Fruit fly (Drosophila melanogaster) whole organism: ENCODE measurements around the gene scny.

Experiments
- CG8478 ChIP-seq: fragments of >200 bp; optimal IDR thresholded peaks from 2 replicates; lab custom pipeline; 2018; ENCODE audit warnings: inconsistent platforms
- Dll ChIP-seq: fragments of >200 bp; optimal IDR thresholded peaks from 2 replicates; lab custom pipeline; 2017
- EcR ChIP-seq, 2 experiments: fragments of >200 bp; optimal IDR thresholded peaks; 2 replicates each; lab custom pipeline; 2017; ENCODE audit warnings: missing biosample characterization in 2 of 2, missing genetic modification characterization in 2 of 2, missing genetic modification reagents in 2 of 2
- pan ChIP-seq: fragments of >200 bp; optimal IDR thresholded peaks from 2 replicates; lab custom pipeline; 2017
- psq ChIP-seq: fragments of >200 bp; optimal IDR thresholded peaks from 2 replicates; lab custom pipeline; 2017
- usp ChIP-seq: fragments of >200 bp; optimal IDR thresholded peaks from 2 replicates; lab custom pipeline; 2017; ENCODE audit warnings: missing biosample characterization, missing genetic modification characterization, mixed read lengths

Gene scny

DNA sequence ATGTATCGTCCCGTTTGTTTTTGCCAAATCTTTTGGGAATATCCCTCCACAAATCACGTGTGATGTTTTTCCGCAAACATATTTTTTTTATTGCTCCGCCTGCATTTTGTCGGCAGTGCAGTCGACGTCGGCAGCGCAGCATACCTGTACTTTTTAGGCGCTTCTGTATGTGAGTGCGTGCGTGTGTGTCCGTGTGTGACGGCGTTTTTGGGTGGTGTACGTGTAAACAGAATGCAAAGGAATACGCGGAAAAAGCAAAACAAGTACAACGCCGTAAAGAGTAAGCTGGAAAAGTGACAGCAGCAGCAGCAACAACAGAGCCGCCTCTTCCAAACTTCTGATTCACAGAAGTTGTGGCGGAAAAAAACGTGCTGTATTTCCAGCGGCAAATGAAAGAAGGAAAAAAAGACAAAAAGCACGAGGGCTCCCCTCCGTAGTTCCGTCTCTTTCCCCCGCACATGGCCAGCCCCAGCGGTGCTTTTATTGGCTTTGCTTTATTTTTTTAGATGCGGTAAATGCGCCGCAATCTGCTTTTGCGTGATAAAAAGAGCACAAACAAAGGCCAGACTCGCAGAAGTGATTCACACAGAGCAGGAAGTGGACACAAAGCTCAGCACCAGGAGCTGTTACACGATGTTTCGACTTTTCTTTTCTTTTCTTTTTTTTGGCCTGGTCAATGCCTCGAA, 1.5 kb downstream of the scny start:
- TF ChIP-seq EcR (GFP tag; optimal IDR thresholded peaks at IDR 0.05; lab: Kevin White, UChicago) (no peak), psq (lab: Kevin White, UChicago) (peak; percentile 25)

DNA sequence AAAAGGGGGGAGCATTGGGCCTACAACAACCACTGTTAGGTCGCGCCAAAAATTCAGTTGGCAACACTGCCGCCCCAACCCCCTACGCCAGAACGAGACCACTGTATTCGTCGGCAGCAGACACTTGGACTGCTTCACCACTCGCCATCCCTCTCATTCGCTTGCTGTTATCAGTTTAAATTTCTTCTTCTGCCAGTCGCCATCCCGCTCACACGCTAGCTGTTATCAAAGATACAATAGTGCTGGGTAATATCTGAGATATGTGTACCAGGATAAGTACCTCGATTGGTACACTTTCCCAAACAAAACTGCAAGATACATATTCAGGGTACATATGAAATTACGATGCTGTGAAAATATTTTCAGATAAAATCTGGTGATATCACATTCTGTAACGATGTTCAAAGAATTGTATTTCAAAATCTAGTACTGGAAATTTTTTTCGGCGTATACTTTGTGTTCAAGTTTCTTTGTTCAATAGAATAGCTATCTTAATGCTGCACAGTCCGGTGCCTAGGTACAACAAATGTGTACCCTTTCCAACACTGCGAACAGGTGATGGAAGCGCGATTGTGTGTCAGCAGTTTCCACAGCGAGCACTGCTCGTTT, 2.1 kb downstream of the scny start:
- TF ChIP-seq CG8478 (lab: Kevin White, UChicago): peak; percentile 97
- no peak for TF ChIP-seq usp (GFP tag; lab: Kevin White, UChicago)

DNA sequence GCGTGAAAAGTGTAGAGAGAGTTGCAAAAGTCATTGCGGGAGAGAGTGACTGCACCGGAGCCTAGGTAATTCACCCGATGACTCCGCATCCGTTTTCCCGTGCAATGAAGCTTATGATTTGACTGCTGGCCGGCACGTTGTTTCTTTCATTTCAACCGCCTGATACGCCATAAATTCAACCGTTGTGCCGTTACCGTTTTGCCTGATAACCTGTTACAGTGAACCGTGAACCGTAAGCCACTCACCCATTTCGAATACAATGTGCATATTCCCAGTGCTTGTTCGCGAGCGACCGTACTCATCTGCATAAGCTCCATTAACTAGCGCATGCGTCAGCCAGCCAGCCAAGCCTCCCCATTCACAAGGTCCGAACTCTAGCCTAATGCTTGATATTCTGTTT, 6.0 kb downstream of the scny start:
- no peak for TF ChIP-seq psq (lab: Kevin White, UChicago)
- TF ChIP-seq Dll (lab: Kevin White, UChicago): no peak
- no peak for TF ChIP-seq EcR (GFP tag; optimal IDR thresholded peaks at IDR 0.05; lab: Kevin White, UChicago)
- no peak for TF ChIP-seq CG8478 (lab: Kevin White, UChicago)
- no peak for TF ChIP-seq usp (GFP tag; lab: Kevin White, UChicago)
- TF ChIP-seq pan (lab: Kevin White, UChicago): no peak

DNA sequence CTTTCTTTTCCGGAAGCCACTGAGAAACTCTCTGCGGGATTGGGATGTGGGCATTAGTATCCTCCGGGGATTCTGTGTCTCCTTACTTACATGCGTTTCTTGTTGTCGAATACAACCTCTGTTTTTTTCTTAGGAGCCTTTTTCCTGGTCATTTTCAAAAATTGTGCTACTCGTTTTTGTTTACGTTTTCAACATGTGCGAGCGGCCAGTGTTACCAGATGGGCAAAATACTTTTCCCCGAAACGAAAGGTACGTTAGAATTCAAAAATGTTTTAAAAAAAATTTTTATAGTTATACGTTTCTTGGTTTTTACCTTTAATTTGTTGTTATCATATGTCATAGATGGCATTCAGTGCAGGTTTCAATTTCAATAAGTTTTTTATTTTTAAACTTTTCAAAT, 8.3 kb downstream of the scny start, which contains the start of gene vito:
vito (minus strand) TSS at position 220 of the 400 bp plus-strand sequence.
- no peak for TF ChIP-seq CG8478 (lab: Kevin White, UChicago)
- no peak for TF ChIP-seq psq (lab: Kevin White, UChicago)
- TF ChIP-seq usp (GFP tag; lab: Kevin White, UChicago): no peak
- no peak for TF ChIP-seq pan (lab: Kevin White, UChicago)
- TF ChIP-seq EcR (GFP tag; optimal IDR thresholded peaks at IDR 0.05; lab: Kevin White, UChicago): no peak

DNA sequence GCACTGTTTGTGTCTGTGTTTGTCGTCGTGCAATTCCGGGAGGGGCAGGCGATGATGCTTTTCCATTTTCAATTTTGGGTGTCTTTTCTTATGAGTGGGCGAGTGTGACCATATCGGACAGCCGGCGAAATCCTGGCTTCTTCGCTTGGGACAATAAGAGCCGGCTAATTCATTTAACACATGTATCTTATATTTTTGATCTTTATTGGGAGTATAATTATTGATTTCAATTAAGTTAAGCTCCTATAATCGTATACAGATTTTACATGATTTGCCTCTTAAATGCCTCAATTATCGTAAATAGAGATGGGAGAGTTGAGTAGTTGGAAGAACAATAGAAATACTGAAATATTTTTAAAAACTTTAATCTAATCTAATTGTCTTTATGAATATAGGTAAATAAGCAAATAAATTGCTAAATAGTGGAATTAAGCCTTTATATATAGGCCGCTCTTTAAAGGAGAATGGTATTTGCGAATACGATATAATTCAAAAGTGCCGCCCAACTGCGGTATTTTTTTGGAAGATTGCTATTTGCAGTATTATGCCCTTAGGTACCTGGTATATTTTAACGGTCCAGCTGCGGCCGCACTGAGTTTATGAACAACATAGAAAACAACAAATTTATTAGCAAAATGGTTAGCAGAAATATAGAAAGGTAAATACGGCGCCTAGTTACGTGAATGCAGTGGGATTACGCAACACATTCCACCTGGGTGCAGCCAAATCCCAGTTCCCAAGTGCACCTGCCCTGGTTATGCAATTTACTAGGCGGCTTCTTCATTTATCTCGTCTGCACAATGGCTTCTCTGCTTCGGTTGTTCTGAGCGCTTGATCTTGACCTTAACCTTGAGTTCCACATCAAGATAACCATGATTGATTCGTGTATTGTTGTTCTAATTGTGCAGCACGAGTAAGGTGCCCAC, 10.9 kb downstream of the scny start, which contains the start of the genes Myt1, PGRP-LD and Pmi:
Myt1 (minus strand) TSS at position 116 of the 926 bp plus-strand sequence.
PGRP-LD (plus strand) TSS at position 576 of the 926 bp plus-strand sequence.
Pmi (plus strand) TSS at position 576 of the 926 bp plus-strand sequence.
- TF ChIP-seq pan (lab: Kevin White, UChicago): no peak
- no peak for TF ChIP-seq Dll (lab: Kevin White, UChicago)
- no peak for TF ChIP-seq psq (lab: Kevin White, UChicago)
- TF ChIP-seq usp (GFP tag; lab: Kevin White, UChicago): no peak
- TF ChIP-seq EcR (GFP tag; optimal IDR thresholded peaks at IDR 0.05; lab: Kevin White, UChicago): no peak
- TF ChIP-seq CG8478 (lab: Kevin White, UChicago): no peak

DNA sequence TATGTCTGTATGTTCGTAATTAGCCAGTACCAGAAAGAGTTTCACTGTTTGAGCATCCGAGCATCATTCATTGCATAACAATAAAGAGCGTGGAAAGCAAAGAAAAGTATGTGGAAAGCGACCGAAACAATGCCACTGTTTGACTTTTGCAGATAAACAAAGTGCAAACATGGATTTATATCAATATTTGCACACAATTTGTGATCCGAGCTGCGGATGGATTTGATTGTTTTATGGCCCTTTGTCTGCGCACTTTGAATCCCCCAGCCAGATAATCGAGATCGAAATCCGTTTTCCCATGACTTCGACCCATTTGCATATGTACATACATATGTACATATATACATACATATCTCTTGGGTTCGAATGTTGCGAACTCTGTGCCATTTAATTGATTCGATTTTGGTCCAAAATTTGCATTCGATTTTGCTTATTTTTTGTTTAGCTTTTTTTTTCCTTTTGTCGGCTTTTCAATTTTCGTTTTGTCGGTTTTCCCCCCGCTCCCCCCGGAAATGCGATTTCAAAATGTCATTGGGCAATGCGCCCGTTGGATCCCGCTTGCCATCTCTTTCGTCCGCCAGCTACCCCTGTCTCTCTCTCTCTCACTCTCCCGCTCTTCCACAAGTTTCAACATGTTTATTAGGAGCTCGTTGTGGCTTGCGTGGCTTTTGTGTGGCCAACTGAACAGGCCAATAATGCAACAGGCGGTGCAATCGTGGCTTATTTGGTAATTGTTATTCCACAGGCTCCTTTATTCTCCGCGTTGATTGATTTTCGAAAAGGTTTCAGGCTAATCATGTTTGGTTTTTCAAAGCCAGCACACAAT, 16.6 kb downstream of the scny start:
- TF ChIP-seq EcR (GFP tag; optimal IDR thresholded peaks at IDR 0.05; lab: Kevin White, UChicago): no peak
- no peak for TF ChIP-seq psq (lab: Kevin White, UChicago)
- no peak for TF ChIP-seq CG8478 (lab: Kevin White, UChicago)
- TF ChIP-seq usp (GFP tag; lab: Kevin White, UChicago): no peak
- TF ChIP-seq Dll (lab: Kevin White, UChicago): no peak
- TF ChIP-seq pan (lab: Kevin White, UChicago): no peak

DNA sequence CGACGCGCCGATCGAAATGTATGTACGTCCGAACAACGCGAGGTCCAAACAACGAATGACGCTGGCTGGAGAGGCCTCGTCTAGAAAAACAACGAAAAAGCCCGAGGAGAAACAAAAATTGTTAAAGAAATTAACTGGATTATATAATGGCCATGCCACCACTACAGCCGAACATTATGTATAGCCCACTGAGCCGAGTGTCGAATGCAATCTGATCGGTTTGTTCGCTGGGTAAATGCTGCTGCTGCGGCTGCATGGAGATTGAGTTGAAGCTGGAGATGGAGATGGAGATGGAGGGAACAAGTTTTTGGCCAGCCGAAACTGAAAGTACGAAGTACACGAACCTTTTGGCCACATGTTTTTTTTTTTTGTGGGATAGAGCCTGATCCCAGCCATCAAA, 17.8 kb downstream of the scny start, which contains the start of gene Cralbp:
Cralbp (minus strand) TSS at position 115 of the 400 bp plus-strand sequence.
- TF ChIP-seq usp (GFP tag; lab: Kevin White, UChicago) (no peak), pan (lab: Kevin White, UChicago) (no peak), psq (lab: Kevin White, UChicago) (no peak), EcR (GFP tag; optimal IDR thresholded peaks at IDR 0.05; lab: Kevin White, UChicago) (no peak), CG8478 (lab: Kevin White, UChicago) (no peak), Dll (lab: Kevin White, UChicago) (no peak)

DNA sequence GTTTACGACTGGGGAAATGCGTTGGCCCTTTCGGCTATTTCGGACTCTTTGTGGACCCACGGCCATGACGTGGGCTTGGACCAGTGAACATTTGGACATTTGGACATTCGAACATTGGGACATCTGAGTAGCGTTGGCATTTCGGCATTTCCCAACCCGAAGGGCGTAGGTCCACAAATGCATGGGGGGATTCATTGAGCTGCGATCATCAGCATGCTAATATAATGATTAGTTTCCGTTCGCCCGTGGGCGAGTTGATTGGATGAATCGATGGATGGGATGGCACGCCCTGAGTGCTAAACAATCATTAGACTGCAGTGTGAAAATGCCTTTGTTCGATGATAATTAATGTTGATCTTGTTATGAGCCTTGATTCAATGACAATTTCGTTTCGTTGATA, 18.7 kb downstream of the scny start:
- TF ChIP-seq EcR (GFP tag; optimal IDR thresholded peaks at IDR 0.05; lab: Kevin White, UChicago) (no peak), psq (lab: Kevin White, UChicago) (no peak), pan (lab: Kevin White, UChicago) (no peak), usp (GFP tag; lab: Kevin White, UChicago) (no peak), Dll (lab: Kevin White, UChicago) (no peak), CG8478 (lab: Kevin White, UChicago) (no peak)

DNA sequence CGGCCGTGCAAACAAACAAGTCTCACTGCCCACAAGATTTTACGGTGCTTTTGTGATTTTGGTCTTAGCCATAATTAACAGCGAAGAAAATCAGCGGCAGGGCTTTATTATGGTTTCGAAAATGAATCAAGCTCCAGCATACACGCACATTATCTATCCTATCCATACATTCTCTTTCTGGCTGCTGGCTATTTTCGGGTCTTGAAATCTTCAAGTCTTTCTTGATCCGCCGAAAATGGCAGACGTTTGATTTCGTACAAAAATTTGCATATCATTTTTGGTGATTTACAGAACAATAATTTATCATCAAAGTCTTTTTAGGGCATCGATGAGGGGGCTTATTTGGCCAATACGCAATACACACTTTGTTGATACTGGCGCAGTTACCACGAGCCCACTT, 20.0 kb downstream of the scny start:
- no peak for TF ChIP-seq usp (GFP tag; lab: Kevin White, UChicago)
- no peak for TF ChIP-seq psq (lab: Kevin White, UChicago)
- TF ChIP-seq EcR (GFP tag; optimal IDR thresholded peaks at IDR 0.05; lab: Kevin White, UChicago): no peak
- no peak for TF ChIP-seq Dll (lab: Kevin White, UChicago)
- no peak for TF ChIP-seq CG8478 (lab: Kevin White, UChicago)
- no peak for TF ChIP-seq pan (lab: Kevin White, UChicago)

DNA sequence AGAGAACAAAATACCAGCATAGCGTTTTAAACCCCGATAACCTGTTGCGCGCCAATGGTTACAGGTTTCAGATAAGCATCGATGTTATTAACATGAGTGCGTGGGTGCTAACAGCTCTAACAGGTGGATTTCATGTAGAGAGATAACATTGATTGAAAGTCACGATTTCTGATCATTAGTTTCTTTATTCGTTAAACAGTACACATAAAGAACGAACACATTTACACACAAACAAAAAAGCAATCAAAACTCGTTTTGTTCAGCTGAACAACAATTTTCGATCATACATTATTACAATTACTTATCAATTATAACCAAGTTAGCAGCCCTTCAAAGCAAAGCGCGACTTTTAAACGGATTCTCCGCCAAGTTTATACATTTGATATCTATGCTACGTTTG, 20.9 kb downstream of the scny start:
- TF ChIP-seq Dll (lab: Kevin White, UChicago) (no peak), CG8478 (lab: Kevin White, UChicago) (no peak), psq (lab: Kevin White, UChicago) (no peak), EcR (GFP tag; optimal IDR thresholded peaks at IDR 0.05; lab: Kevin White, UChicago) (no peak), usp (GFP tag; lab: Kevin White, UChicago) (no peak), pan (lab: Kevin White, UChicago) (no peak)
